Worm (Caenorhabditis elegans) whole organism, L2 larva: Measurements from ENCODE around the gene vps-52.

Experiments used
- alr-1 ChIP-seq: fragments of 150-350 bp; optimal IDR thresholded peaks from 2 replicates; lab custom pipeline; 2014; ENCODE audit warnings: missing biosample characterization, missing genetic modification characterization
- lin-39 ChIP-seq: fragments of 150-350 bp; optimal IDR thresholded peaks from 2 replicates; lab custom pipeline; 2014; ENCODE audit warnings: missing biosample characterization, missing genetic modification reagents, missing genetic modification characterization
- lsy-2 ChIP-seq, 2 experiments: fragments of 150-350 bp in 1 of 2; sonication (generic microtip) in 1 of 2; optimal IDR thresholded peaks; 2 replicates each; lab custom pipeline; 2014 to 2017; ENCODE audit warnings: missing biosample characterization in 2 of 2, missing genetic modification characterization in 2 of 2
- nhr-6 ChIP-seq: fragments of 150-350 bp; optimal IDR thresholded peaks from 2 replicates; lab custom pipeline; 2014; ENCODE audit warnings: missing biosample characterization, missing genetic modification characterization
- nhr-77 ChIP-seq: fragments of 150-350 bp; optimal IDR thresholded peaks from 2 replicates; lab custom pipeline; 2014; ENCODE audit warnings: missing biosample characterization, missing genetic modification characterization
- sma-9 ChIP-seq, 2 experiments: fragments of 150-350 bp in 1 of 2; sonication (generic microtip) in 1 of 2; optimal IDR thresholded peaks; 2 replicates each; lab custom pipeline; 2014 to 2016; ENCODE audit warnings: missing genetic modification characterization in 2 of 2, mild to moderate bottlenecking in 1 of 2, missing biosample characterization in 1 of 2, missing compliant biosample characterization in 1 of 2, missing genetic modification reagents in 1 of 2, moderate library complexity in 1 of 2
- ztf-11 ChIP-seq: sonication (generic microtip); optimal IDR thresholded peaks from 2 replicates; lab custom pipeline; 2017; ENCODE audit warnings: missing biosample characterization, missing genetic modification characterization

ce11 chrX:7596029-7596428, 30.9 kb downstream of the vps-52 start:
- TF ChIP-seq nhr-77 (tag; lab: Kevin White, UChicago) (no peak), lsy-2 (tag; optimal IDR thresholded peaks at IDR 0.05; lab: Kevin White, UChicago) (peak in 1 of 2 experiments; percentile 3), alr-1 (tag; lab: Kevin White, UChicago) (no peak), nhr-6 (no peak), ztf-11 (tag; lab: Kevin White, UChicago) (no peak), lin-39 (no peak), sma-9 (GFP tag; optimal IDR thresholded peaks at IDR 0.05; lab: Kevin White, UChicago) (peak; percentile 61), sma-9 (tag; optimal IDR thresholded peaks at IDR 0.05; lab: Kevin White, UChicago) (no peak)
